Worm (Caenorhabditis elegans) whole organism, midembryonic: ENCODE results near the gene dlat-1.

Experiments
- cog-1 ChIP-seq: sonication (generic microtip); optimal IDR thresholded peaks from 2 replicates; lab custom pipeline; 2016; ENCODE audit warnings: missing genetic modification characterization, missing compliant biosample characterization
- flt-1 ChIP-seq: fragments of 200-800 bp; sonication (Bioruptor generic); IDR thresholded peaks from 2 replicates; pipeline ENCODE4 v1.3.6; 2022; ENCODE audit warnings: missing genetic modification characterization, missing compliant biosample characterization
- ref-1 ChIP-seq: fragments of 200-800 bp; sonication (Bioruptor generic); conservative IDR thresholded peaks from 2 replicates; pipeline ENCODE4 v1.3.6; 2022; ENCODE audit warnings: missing genetic modification reagents, missing genetic modification characterization, missing compliant biosample characterization
- tab-1 ChIP-seq: fragments of 200-800 bp; sonication (Bioruptor generic); IDR thresholded peaks from 2 replicates; pipeline ENCODE4 v1.3.6; 2022; ENCODE audit warnings: missing genetic modification characterization, missing compliant biosample characterization

ce11 chrV:14396123-14396669 lies 50.9 kb downstream of the dlat-1 start:
- TF ChIP-seq tab-1 (GFP tag; lab: Robert Waterston, UW) (no peak), flt-1 (GFP tag; lab: Robert Waterston, UW) (no peak), ref-1 (GFP tag; lab: Robert Waterston, UW) (no peak), cog-1 (tag; lab: Kevin White, UChicago) (no peak)
